Fruit fly (Drosophila melanogaster) whole organism, embryonic: ENCODE results near the gene hop.
A peak's percentile ranks its signal among the peaks of the same experiment; 100 is the strongest.

ENCODE experiments used
- Adf1 ChIP-seq: fragments of 200-800 bp; sonication (Bioruptor generic); IDR thresholded peaks from 2 replicates; pipeline ENCODE4 v1.3.6; 2022; ENCODE audit warnings: missing biosample characterization, missing genetic modification characterization
- Aef1 ChIP-seq: fragments of 200-800 bp; sonication (Bioruptor generic); IDR thresholded peaks from 3 replicates; pipeline ENCODE4 v1.3.6; 2022; ENCODE audit warnings: missing biosample characterization, missing genetic modification characterization
- Asciz ChIP-seq: fragments of 200-800 bp; sonication (Bioruptor generic); optimal IDR thresholded peaks from 2 replicates; lab custom pipeline; 2017; ENCODE audit warnings: missing biosample characterization, mild to moderate bottlenecking, missing genetic modification characterization, missing genetic modification reagents
- C15 ChIP-seq: fragments of 200-800 bp; sonication (Bioruptor generic); IDR thresholded peaks from 3 replicates; pipeline ENCODE4 v1.3.6; 2022; ENCODE audit warnings: missing biosample characterization, missing genetic modification characterization
- CG10274 ChIP-seq: fragments of 200-800 bp; sonication (Bioruptor generic); optimal IDR thresholded peaks from 3 replicates; lab custom pipeline; 2017; ENCODE audit warnings: missing biosample characterization, mild to moderate bottlenecking, missing genetic modification characterization
- CG10321 ChIP-seq: fragments of 200-800 bp; sonication (Bioruptor generic); IDR thresholded peaks from 2 replicates; pipeline ENCODE4 v1.3.6; 2022; ENCODE audit warnings: missing biosample characterization, missing genetic modification characterization
- CG10462 ChIP-seq: fragments of 200-800 bp; sonication (Bioruptor generic); optimal IDR thresholded peaks from 2 replicates; lab custom pipeline; 2016; ENCODE audit warnings: missing biosample characterization, missing genetic modification characterization
- CG10959 ChIP-seq: fragments of 200-800 bp; sonication (Bioruptor generic); IDR thresholded peaks from 2 replicates; pipeline ENCODE4 v1.3.6; 2022; ENCODE audit warnings: missing biosample characterization, missing genetic modification characterization
- CG11398 ChIP-seq: fragments of 200-800 bp; sonication (Bioruptor generic); optimal IDR thresholded peaks from 2 replicates; lab custom pipeline; 2016; ENCODE audit warnings: missing biosample characterization, missing genetic modification characterization
- CG11696 ChIP-seq: fragments of 200-800 bp; sonication (Bioruptor generic); IDR thresholded peaks from 2 replicates; pipeline ENCODE4 v1.3.6; 2022; ENCODE audit warnings: missing biosample characterization, missing genetic modification characterization
- CG1792 ChIP-seq: fragments of 200-800 bp; sonication (Bioruptor generic); optimal IDR thresholded peaks from 2 replicates; lab custom pipeline; 2016; ENCODE audit warnings: missing biosample characterization, missing genetic modification characterization
- CG2202 ChIP-seq: fragments of 200-800 bp; sonication (Bioruptor generic); optimal IDR thresholded peaks from 2 replicates; lab custom pipeline; 2018; ENCODE audit warnings: missing biosample characterization, mild to moderate bottlenecking, missing genetic modification characterization
- CG30431 ChIP-seq: fragments of 200-800 bp; sonication (Bioruptor generic); optimal IDR thresholded peaks from 2 replicates; lab custom pipeline; 2017; ENCODE audit warnings: missing biosample characterization, missing genetic modification characterization
- CG31224 ChIP-seq: fragments of 200-800 bp; sonication (Bioruptor generic); IDR thresholded peaks from 2 replicates; pipeline ENCODE4 v1.3.6; 2022; ENCODE audit warnings: missing biosample characterization, missing genetic modification characterization
- CG31388 ChIP-seq: fragments of 200-800 bp; sonication (Bioruptor generic); optimal IDR thresholded peaks from 2 replicates; lab custom pipeline; 2016; ENCODE audit warnings: missing biosample characterization, missing genetic modification characterization
- CG5953 ChIP-seq: fragments of 200-800 bp; sonication (Bioruptor generic); IDR thresholded peaks from 2 replicates; pipeline ENCODE4 v1.3.6; 2022; ENCODE audit warnings: missing biosample characterization, missing genetic modification characterization
- CG6765 ChIP-seq: fragments of 200-800 bp; sonication (Bioruptor generic); optimal IDR thresholded peaks from 3 replicates; lab custom pipeline; 2017; ENCODE audit warnings: missing biosample characterization, mild to moderate bottlenecking, missing genetic modification characterization
- CG6791 ChIP-seq: fragments of 200-800 bp; sonication (Bioruptor generic); IDR thresholded peaks from 3 replicates; pipeline ENCODE4 v1.3.6; 2022; ENCODE audit warnings: missing biosample characterization, missing genetic modification characterization; ENCODE audit not compliant: partially characterized antibody
- CG7839 ChIP-seq: fragments of 200-800 bp; sonication (Bioruptor generic); optimal IDR thresholded peaks from 3 replicates; lab custom pipeline; 2018; ENCODE audit warnings: missing biosample characterization, mild to moderate bottlenecking, missing genetic modification characterization, moderate library complexity
- CG7987 ChIP-seq: fragments of 200-800 bp; sonication (Bioruptor generic); optimal IDR thresholded peaks from 2 replicates; lab custom pipeline; 2018; ENCODE audit warnings: missing biosample characterization, mild to moderate bottlenecking, missing genetic modification characterization, moderate library complexity
- CG8765 ChIP-seq: fragments of 200-800 bp; sonication (Bioruptor generic); IDR thresholded peaks from 2 replicates; pipeline ENCODE4 v1.3.6; 2022; ENCODE audit warnings: missing biosample characterization, missing genetic modification characterization
- CG8924 ChIP-seq: fragments of 200-800 bp; optimal IDR thresholded peaks from 3 replicates; lab custom pipeline; 2019; ENCODE audit warnings: missing biosample characterization, mild to moderate bottlenecking, missing genetic modification characterization, moderate library complexity
- CG9437 ChIP-seq: fragments of 200-800 bp; sonication (Bioruptor generic); optimal IDR thresholded peaks from 2 replicates; lab custom pipeline; 2018; ENCODE audit warnings: missing biosample characterization, mild to moderate bottlenecking, missing genetic modification characterization
- CTCF ChIP-seq: fragments of 200-800 bp; sonication (Bioruptor generic); optimal IDR thresholded peaks from 2 replicates; lab custom pipeline; 2017; ENCODE audit warnings: missing biosample characterization, mild to moderate bottlenecking, missing genetic modification characterization, moderate library complexity
- Doc3 ChIP-seq: fragments of 200-800 bp; sonication (Bioruptor generic); IDR thresholded peaks from 3 replicates; pipeline ENCODE4 v1.3.6; 2022; ENCODE audit warnings: missing biosample characterization, missing genetic modification characterization; ENCODE audit not compliant: partially characterized antibody
- Dref ChIP-seq: fragments of 200-800 bp; sonication (Bioruptor generic); IDR thresholded peaks from 2 replicates; pipeline ENCODE4 v1.3.6; 2022; ENCODE audit warnings: missing biosample characterization, missing genetic modification characterization
- ERR ChIP-seq: fragments of 200-800 bp; sonication (Bioruptor generic); optimal IDR thresholded peaks from 2 replicates; lab custom pipeline; 2016; ENCODE audit warnings: missing biosample characterization, missing genetic modification characterization
- HLH54F ChIP-seq: fragments of 200-800 bp; sonication (Bioruptor generic); optimal IDR thresholded peaks from 3 replicates; lab custom pipeline; 2016; ENCODE audit warnings: missing biosample characterization, missing genetic modification characterization
- Hsf ChIP-seq: fragments of 200-800 bp; sonication (Bioruptor generic); optimal IDR thresholded peaks from 3 replicates; lab custom pipeline; 2016; ENCODE audit warnings: missing biosample characterization, missing genetic modification characterization
- MBD-R2 ChIP-seq: fragments of 200-800 bp; sonication (Bioruptor generic); IDR thresholded peaks from 2 replicates; pipeline ENCODE4 v1.3.6; 2022; ENCODE audit warnings: missing biosample characterization, missing genetic modification characterization
- Nf-YB ChIP-seq: fragments of 200-800 bp; sonication (Bioruptor generic); optimal IDR thresholded peaks from 3 replicates; lab custom pipeline; 2019; ENCODE audit warnings: missing biosample characterization, mild to moderate bottlenecking, missing genetic modification characterization, moderate library complexity
- Oli ChIP-seq: fragments of 200-800 bp; sonication (Bioruptor generic); optimal IDR thresholded peaks from 2 replicates; lab custom pipeline; 2018; ENCODE audit warnings: missing biosample characterization, mild to moderate bottlenecking, missing genetic modification characterization, moderate library complexity
- TFAM ChIP-seq: fragments of 200-800 bp; sonication (Bioruptor generic); optimal IDR thresholded peaks from 2 replicates; lab custom pipeline; 2017; ENCODE audit warnings: missing biosample characterization, missing genetic modification characterization, inconsistent platforms
- bbx ChIP-seq: fragments of 200-800 bp; sonication (Bioruptor generic); IDR thresholded peaks from 2 replicates; pipeline ENCODE4 v1.3.6; 2022; ENCODE audit warnings: missing biosample characterization, missing genetic modification characterization; ENCODE audit not compliant: partially characterized antibody
- crc ChIP-seq: fragments of 200-800 bp; sonication (Bioruptor generic); optimal IDR thresholded peaks from 2 replicates; lab custom pipeline; 2016; ENCODE audit warnings: missing biosample characterization, missing genetic modification characterization
- cwo ChIP-seq: fragments of 200-800 bp; sonication (Bioruptor generic); optimal IDR thresholded peaks from 3 replicates; lab custom pipeline; 2017; ENCODE audit warnings: missing biosample characterization, missing genetic modification characterization, mild to moderate bottlenecking, moderate library complexity, missing genetic modification reagents
- disco-r ChIP-seq: fragments of 200-800 bp; sonication (Bioruptor generic); optimal IDR thresholded peaks from 2 replicates; lab custom pipeline; 2016; ENCODE audit warnings: missing biosample characterization, missing genetic modification characterization
- eve ChIP-seq, 2 experiments: fragments of >200 bp; optimal IDR thresholded peaks; 2 replicates each; lab custom pipeline; 2017; ENCODE audit warnings: missing biosample characterization in 2 of 2, missing genetic modification characterization in 2 of 2
- gsb ChIP-seq: fragments of 200-800 bp; sonication (Bioruptor generic); IDR thresholded peaks from 2 replicates; pipeline ENCODE4 v1.3.6; 2022; ENCODE audit warnings: missing biosample characterization, missing genetic modification characterization
- hth ChIP-seq: fragments of >200 bp; optimal IDR thresholded peaks from 2 replicates; lab custom pipeline; 2017; ENCODE audit warnings: inconsistent platforms
- ind ChIP-seq: fragments of 200-800 bp; sonication (Bioruptor generic); optimal IDR thresholded peaks from 3 replicates; lab custom pipeline; 2016; ENCODE audit warnings: missing biosample characterization, missing genetic modification characterization
- ken ChIP-seq: fragments of 200-800 bp; sonication (Bioruptor generic); IDR thresholded peaks from 3 replicates; pipeline ENCODE4 v1.3.6; 2022; ENCODE audit warnings: missing biosample characterization, missing genetic modification characterization
- lbe ChIP-seq: fragments of 200-800 bp; sonication (Bioruptor generic); optimal IDR thresholded peaks from 2 replicates; lab custom pipeline; 2016; ENCODE audit warnings: missing biosample characterization, mild to moderate bottlenecking, missing genetic modification characterization
- row ChIP-seq: fragments of 200-800 bp; sonication (Bioruptor generic); IDR thresholded peaks from 3 replicates; pipeline ENCODE4 v1.3.6; 2022; ENCODE audit warnings: missing biosample characterization, missing genetic modification characterization
- sd ChIP-seq: fragments of 200-800 bp; sonication (Bioruptor generic); optimal IDR thresholded peaks from 3 replicates; lab custom pipeline; 2018; ENCODE audit warnings: missing biosample characterization, mild to moderate bottlenecking, missing genetic modification characterization, moderate library complexity
- sob ChIP-seq: fragments of 200-800 bp; sonication (Bioruptor generic); IDR thresholded peaks from 2 replicates; pipeline ENCODE4 v1.3.6; 2022; ENCODE audit warnings: missing biosample characterization, missing genetic modification characterization
- tio ChIP-seq: fragments of 200-800 bp; sonication (Bioruptor generic); optimal IDR thresholded peaks from 2 replicates; lab custom pipeline; 2017; ENCODE audit warnings: missing biosample characterization, missing genetic modification characterization, inconsistent platforms
- tna ChIP-seq: fragments of 200-800 bp; sonication (Bioruptor generic); IDR thresholded peaks from 2 replicates; pipeline ENCODE4 v1.3.6; 2022; ENCODE audit warnings: missing biosample characterization, missing genetic modification characterization; ENCODE audit not compliant: partially characterized antibody
- vnd ChIP-seq: fragments of 200-800 bp; sonication (Bioruptor generic); IDR thresholded peaks from 3 replicates; pipeline ENCODE4 v1.3.6; 2022; ENCODE audit warnings: missing biosample characterization, missing genetic modification characterization; ENCODE audit not compliant: partially characterized antibody
- zen ChIP-seq: fragments of 200-800 bp; sonication (Bioruptor generic); optimal IDR thresholded peaks from 3 replicates; lab custom pipeline; 2018; ENCODE audit warnings: missing biosample characterization, mild to moderate bottlenecking, missing genetic modification characterization, moderate library complexity

Gene hop

dm6 chrX:11338973-11339867, 28.7 kb downstream of the hop start (continued):
- TF ChIP-seq Hsf (GFP tag; lab: Kevin White, UChicago) (peak; percentile 61), CG8924 (tag; lab: Kevin White, UChicago) (peak; percentile 81), row (GFP tag; lab: Robert Waterston, UW) (peak; percentile 82), cwo (GFP tag; lab: Kevin White, UChicago) (no peak), CG7839 (tag; lab: Kevin White, UChicago) (peak; percentile 23), CG31388 (no peak), sd (peak; percentile 87), Asciz (GFP tag; lab: Kevin White, UChicago) (no peak), CG8765 (GFP tag; lab: Robert Waterston, UW) (no peak), Aef1 (GFP tag; lab: Robert Waterston, UW) (no peak; the same call in 2 of the 3 replicates), Nf-YB (GFP tag; lab: Kevin White, UChicago) (no peak), Doc3 (GFP tag; lab: Robert Waterston, UW) (peak; percentile 78), CG10274 (no peak), crc (GFP tag; lab: Kevin White, UChicago) (peak; percentile 9), vnd (GFP tag; lab: Robert Waterston, UW) (peak; percentile 91), CG10959 (no peak), Dref (GFP tag; lab: Robert Waterston, UW) (peak; percentile 87), MBD-R2 (peak; percentile 59), CG11696 (no peak), CG7987 (GFP tag; lab: Kevin White, UChicago) (no peak), disco-r (GFP tag; lab: Kevin White, UChicago) (peak; percentile 18), CG2202 (tag; lab: Kevin White, UChicago) (no peak), eve (GFP tag; optimal IDR thresholded peaks at IDR 0.05; lab: Kevin White, UChicago) (no peak), ind (GFP tag; lab: Kevin White, UChicago) (peak; percentile 53), CTCF (GFP tag; lab: Kevin White, UChicago) (no peak), CG9437 (GFP tag; lab: Kevin White, UChicago) (no peak), CG11398 (GFP tag; lab: Kevin White, UChicago) (no peak), CG5953 (no peak), tio (GFP tag; lab: Kevin White, UChicago) (peak; percentile 4), CG6765 (no peak), tna (GFP tag; lab: Robert Waterston, UW) (peak; percentile 82), gsb (no peak), ERR (peak; percentile 68), lbe (GFP tag; lab: Kevin White, UChicago) (no peak), CG30431 (GFP tag; lab: Kevin White, UChicago) (no peak), CG6791 (GFP tag; lab: Robert Waterston, UW) (peak; percentile 86), HLH54F (GFP tag; lab: Kevin White, UChicago) (peak; percentile 56), CG10462 (GFP tag; lab: Kevin White, UChicago) (no peak), CG1792 (GFP tag; lab: Kevin White, UChicago) (peak; percentile 2), bbx (GFP tag; lab: Robert Waterston, UW) (peak; percentile 87), CG31224 (no peak), C15 (GFP tag; lab: Robert Waterston, UW) (no peak), Oli (no peak), hth (lab: Kevin White, UChicago) (no peak), sob (GFP tag; lab: Robert Waterston, UW) (0 out of 2 replicates have a peak, but pooled peaks have one; percentile 16), zen (peak; percentile 41), CG10321 (GFP tag; lab: Robert Waterston, UW) (no peak), TFAM (GFP tag; lab: Kevin White, UChicago) (no peak), Adf1 (GFP tag; lab: Robert Waterston, UW) (no peak; the same call in 1 of the 2 replicates), ken (GFP tag; lab: Robert Waterston, UW) (no peak)
